Worm (Caenorhabditis elegans): ENCODE results near the gene fbxc-32.
"Not testable (repeated sequence)": the region's sequence is repeated elsewhere in the genome, so short reads cannot be mapped to it uniquely, and the experiment has no call there.

Gene fbxc-32

ce11 chrII:948091-948490, at the start of gene fbxc-32:
Gene fbxc-32 (minus strand): TSS chrII:948191.
- TF ChIP-seq dao-5 (tag; optimal IDR thresholded peaks at IDR 0.05) (no peak), W03F9.2 (tag; optimal IDR thresholded peaks at IDR 0.05) (no peak), him-1 (tag; optimal IDR thresholded peaks at IDR 0.05) (no peak)

ce11 chrII:996112-996511, 48.1 kb upstream of the fbxc-32 start, which contains the start of gene F45D11.11:
Gene F45D11.11 (minus strand): TSS chrII:996212.
- TF ChIP-seq dao-5, him-1, W03F9.2 (tag; optimal IDR thresholded peaks at IDR 0.05): not testable (repeated sequence)

- not testable (repeated sequence) for TF ChIP-seq him-1, dao-5, W03F9.2 (tag; optimal IDR thresholded peaks at IDR 0.05)
These were observed 46.2 kb upstream of the fbxc-32 start, which contains the start of gene F45D11.7 for ce11 chrII:994231-994630. Gene F45D11.7 (plus strand): TSS chrII:994531.

- TF ChIP-seq him-1 (tag; optimal IDR thresholded peaks at IDR 0.05) = no peak
- TF ChIP-seq dao-5 (tag; optimal IDR thresholded peaks at IDR 0.05) = no peak
- no peak for TF ChIP-seq W03F9.2 (tag; optimal IDR thresholded peaks at IDR 0.05)
These were observed 43.3 kb upstream of the fbxc-32 start, which contains the start of gene fbxc-42 for ce11 chrII:991300-991699. Gene fbxc-42 (plus strand): TSS chrII:991600.

- TF ChIP-seq W03F9.2 (tag; optimal IDR thresholded peaks at IDR 0.05) (no peak), dao-5 (tag; optimal IDR thresholded peaks at IDR 0.05) (no peak), him-1 (tag; optimal IDR thresholded peaks at IDR 0.05) (no peak)
These were observed 40.4 kb upstream of the fbxc-32 start, which contains the start of gene fbxc-39 for ce11 chrII:988437-988836. Gene fbxc-39 (plus strand): TSS chrII:988737.

ce11 chrII:985703-986102, 37.7 kb upstream of the fbxc-32 start, which contains the start of gene fbxc-40:
Gene fbxc-40 (plus strand): TSS chrII:986003.
- not testable (repeated sequence) for TF ChIP-seq W03F9.2, him-1, dao-5 (tag; optimal IDR thresholded peaks at IDR 0.05)

ce11 chrII:982842-983241, 34.9 kb upstream of the fbxc-32 start, which contains the start of gene srh-274:
Gene srh-274 (plus strand): TSS chrII:983142.
- no peak for TF ChIP-seq him-1 (tag; optimal IDR thresholded peaks at IDR 0.05)
- no peak for TF ChIP-seq W03F9.2 (tag; optimal IDR thresholded peaks at IDR 0.05)
- no peak for TF ChIP-seq dao-5 (tag; optimal IDR thresholded peaks at IDR 0.05)

- no peak for TF ChIP-seq W03F9.2 (tag; optimal IDR thresholded peaks at IDR 0.05)
- no peak for TF ChIP-seq dao-5 (tag; optimal IDR thresholded peaks at IDR 0.05)
- TF ChIP-seq him-1 (tag; optimal IDR thresholded peaks at IDR 0.05) = no peak
These were observed 31.1 kb upstream of the fbxc-32 start, which contains the start of the genes fbxc-17 and fbxc-15 for ce11 chrII:979135-979534. Gene fbxc-17 (minus strand): TSS chrII:979235. Gene fbxc-15 (plus strand): TSS chrII:979423.

ce11 chrII:973999-974398, 26.0 kb upstream of the fbxc-32 start, which contains the start of gene fbxc-14:
Gene fbxc-14 (plus strand): TSS chrII:974299.
- TF ChIP-seq dao-5 (tag; optimal IDR thresholded peaks at IDR 0.05) (no peak), W03F9.2 (tag; optimal IDR thresholded peaks at IDR 0.05) (no peak), him-1 (tag; optimal IDR thresholded peaks at IDR 0.05) (no peak)

ce11 chrII:972850-973249, 24.9 kb upstream of the fbxc-32 start, which contains the start of gene C32B5.15:
Gene C32B5.15 (minus strand): TSS chrII:972950.
- TF ChIP-seq dao-5 (tag; optimal IDR thresholded peaks at IDR 0.05) (no peak), him-1 (tag; optimal IDR thresholded peaks at IDR 0.05) (no peak), W03F9.2 (tag; optimal IDR thresholded peaks at IDR 0.05) (no peak)

ce11 chrII:968106-968505, 20.1 kb upstream of the fbxc-32 start, which contains the start of gene C32B5.6:
Gene C32B5.6 (plus strand): TSS chrII:968406.
- not testable (repeated sequence) for TF ChIP-seq dao-5, him-1, W03F9.2 (tag; optimal IDR thresholded peaks at IDR 0.05)

ce11 chrII:966962-967361, 19.0 kb upstream of the fbxc-32 start, which contains the start of gene fbxc-18:
Gene fbxc-18 (minus strand): TSS chrII:967062.
- not testable (repeated sequence) for TF ChIP-seq W03F9.2, dao-5, him-1 (tag; optimal IDR thresholded peaks at IDR 0.05)

- no peak for TF ChIP-seq him-1 (tag; optimal IDR thresholded peaks at IDR 0.05)
- no peak for TF ChIP-seq W03F9.2 (tag; optimal IDR thresholded peaks at IDR 0.05)
- TF ChIP-seq dao-5 (tag; optimal IDR thresholded peaks at IDR 0.05) = no peak
These were observed 14.0 kb upstream of the fbxc-32 start, which contains the start of gene C32B5.13 for ce11 chrII:961961-962360. Gene C32B5.13 (minus strand): TSS chrII:962061.

ce11 chrII:960218-960617, 12.2 kb upstream of the fbxc-32 start, which contains the start of the genes C32B5.18 and C32B5.7:
Gene C32B5.18 (plus strand): TSS chrII:960518.
Gene C32B5.7 (plus strand): TSS chrII:960528.
- TF ChIP-seq W03F9.2 (tag; optimal IDR thresholded peaks at IDR 0.05) (no peak), him-1 (tag; optimal IDR thresholded peaks at IDR 0.05) (no peak), dao-5 (tag; optimal IDR thresholded peaks at IDR 0.05) (no peak)
